Fruit fly (Drosophila melanogaster) whole organism, embryonic: Measurements from ENCODE around the gene CG6106.

ENCODE experiments used
- Ada2b ChIP-seq: fragments of 200-800 bp; sonication (Bioruptor generic); IDR thresholded peaks from 2 replicates; pipeline ENCODE4 v1.3.6; 2022; ENCODE audit warnings: missing biosample characterization, missing genetic modification characterization
- B-H2 ChIP-seq: fragments of 200-800 bp; sonication (Bioruptor generic); optimal IDR thresholded peaks from 2 replicates; lab custom pipeline; 2018; ENCODE audit warnings: missing biosample characterization, mild to moderate bottlenecking, missing genetic modification characterization
- CG10267 ChIP-seq: fragments of 200-800 bp; sonication (Bioruptor generic); optimal IDR thresholded peaks from 2 replicates; lab custom pipeline; 2018; ENCODE audit warnings: missing biosample characterization, mild to moderate bottlenecking, missing genetic modification characterization, moderate library complexity
- CG10543 ChIP-seq: fragments of 200-800 bp; sonication (Bioruptor generic); optimal IDR thresholded peaks from 3 replicates; lab custom pipeline; 2017; ENCODE audit warnings: missing biosample characterization, mild to moderate bottlenecking, missing genetic modification characterization, moderate library complexity
- CG12071 ChIP-seq: fragments of 200-800 bp; sonication (Bioruptor generic); optimal IDR thresholded peaks from 3 replicates; lab custom pipeline; 2018; ENCODE audit warnings: missing biosample characterization, mild to moderate bottlenecking, missing genetic modification characterization
- CG12155 ChIP-seq: fragments of 200-800 bp; sonication (Bioruptor generic); optimal IDR thresholded peaks from 3 replicates; lab custom pipeline; 2016; ENCODE audit warnings: missing biosample characterization, missing genetic modification characterization
- CG12391 ChIP-seq: fragments of 200-800 bp; sonication (Bioruptor generic); optimal IDR thresholded peaks from 3 replicates; lab custom pipeline; 2018; ENCODE audit warnings: missing biosample characterization, mild to moderate bottlenecking, missing genetic modification characterization, moderate library complexity
- CG12769 ChIP-seq: fragments of 200-800 bp; sonication (Bioruptor generic); optimal IDR thresholded peaks from 2 replicates; lab custom pipeline; 2019; ENCODE audit warnings: missing biosample characterization, mild to moderate bottlenecking, missing genetic modification characterization, moderate library complexity
- CG14860 ChIP-seq: fragments of 200-800 bp; sonication (Bioruptor generic); IDR thresholded peaks from 3 replicates; pipeline ENCODE4 v1.3.6; 2022; ENCODE audit warnings: missing biosample characterization, missing genetic modification characterization; ENCODE audit not compliant: partially characterized antibody
- CG15514 ChIP-seq: fragments of 200-800 bp; sonication (Bioruptor generic); optimal IDR thresholded peaks from 3 replicates; lab custom pipeline; 2017; ENCODE audit warnings: missing biosample characterization, missing genetic modification characterization, mild to moderate bottlenecking, moderate library complexity, missing genetic modification reagents
- CG16813 ChIP-seq: fragments of 200-800 bp; sonication (Bioruptor generic); IDR thresholded peaks from 3 replicates; pipeline ENCODE4 v1.3.6; 2022; ENCODE audit warnings: missing biosample characterization, missing genetic modification characterization; ENCODE audit not compliant: partially characterized antibody
- CG17186 ChIP-seq: fragments of 200-800 bp; sonication (Bioruptor generic); optimal IDR thresholded peaks from 3 replicates; lab custom pipeline; 2017; ENCODE audit warnings: missing biosample characterization, missing genetic modification reagents, missing genetic modification characterization
- CG17385 ChIP-seq: fragments of 200-800 bp; sonication (Bioruptor generic); optimal IDR thresholded peaks from 3 replicates; lab custom pipeline; 2018; ENCODE audit warnings: missing biosample characterization, mild to moderate bottlenecking, missing genetic modification characterization
- CG1792 ChIP-seq: fragments of 200-800 bp; sonication (Bioruptor generic); optimal IDR thresholded peaks from 2 replicates; lab custom pipeline; 2016; ENCODE audit warnings: missing biosample characterization, missing genetic modification characterization
- CG31388 ChIP-seq: fragments of 200-800 bp; sonication (Bioruptor generic); optimal IDR thresholded peaks from 2 replicates; lab custom pipeline; 2016; ENCODE audit warnings: missing biosample characterization, missing genetic modification characterization
- CG32532 ChIP-seq: fragments of 200-800 bp; sonication (Bioruptor generic); IDR thresholded peaks from 2 replicates; pipeline ENCODE4 v1.3.6; 2022; ENCODE audit warnings: missing biosample characterization, missing genetic modification characterization
- CG34224 ChIP-seq: fragments of 200-800 bp; sonication (Bioruptor generic); IDR thresholded peaks from 3 replicates; pipeline ENCODE4 v1.3.6; 2022; ENCODE audit warnings: missing biosample characterization, missing genetic modification characterization; ENCODE audit not compliant: partially characterized antibody
- CG8359 ChIP-seq: fragments of 200-800 bp; sonication (Bioruptor generic); optimal IDR thresholded peaks from 2 replicates; lab custom pipeline; 2017; ENCODE audit warnings: missing biosample characterization, mild to moderate bottlenecking, missing genetic modification characterization, borderline replicate concordance
- Camta ChIP-seq: fragments of 200-800 bp; sonication (Bioruptor generic); optimal IDR thresholded peaks from 2 replicates; lab custom pipeline; 2016; ENCODE audit warnings: missing biosample characterization, missing genetic modification characterization
- Dad ChIP-seq: fragments of 200-800 bp; sonication (Bioruptor generic); optimal IDR thresholded peaks from 3 replicates; lab custom pipeline; 2016; ENCODE audit warnings: missing biosample characterization, missing genetic modification characterization
- Deaf1 ChIP-seq: fragments of 200-800 bp; optimal IDR thresholded peaks from 3 replicates; lab custom pipeline; 2019; ENCODE audit warnings: missing biosample characterization, mild to moderate bottlenecking, missing genetic modification characterization, moderate library complexity
- Fer3 ChIP-seq: fragments of 200-800 bp; sonication (Bioruptor generic); optimal IDR thresholded peaks from 2 replicates; lab custom pipeline; 2018; ENCODE audit warnings: missing biosample characterization, mild to moderate bottlenecking, missing genetic modification characterization, moderate library complexity
- GATAe ChIP-seq: fragments of 200-800 bp; sonication (Bioruptor generic); conservative IDR thresholded peaks from 2 replicates; pipeline ENCODE4 v1.3.6; 2022; ENCODE audit warnings: missing biosample characterization, missing genetic modification characterization
- H15 ChIP-seq: fragments of 200-800 bp; sonication (Bioruptor generic); IDR thresholded peaks from 3 replicates; pipeline ENCODE4 v1.3.6; 2022; ENCODE audit warnings: missing biosample characterization, missing genetic modification characterization
- Hey ChIP-seq: fragments of 200-800 bp; sonication (Bioruptor generic); optimal IDR thresholded peaks from 3 replicates; lab custom pipeline; 2018; ENCODE audit warnings: missing biosample characterization, mild to moderate bottlenecking, missing genetic modification characterization
- Hr78 ChIP-seq, 2 experiments: fragments of 200-800 bp in 1 of 2; fragments of >200 bp in 1 of 2; sonication (Bioruptor generic) in 1 of 2; optimal IDR thresholded peaks; 2 replicates each; lab custom pipeline; 2017 to 2019; ENCODE audit warnings: missing biosample characterization in 2 of 2, missing genetic modification characterization in 2 of 2, mild to moderate bottlenecking in 1 of 2, moderate library complexity in 1 of 2
- Lim3 ChIP-seq: fragments of 200-800 bp; sonication (Bioruptor generic); IDR thresholded peaks from 2 replicates; pipeline ENCODE4 v1.3.6; 2022; ENCODE audit warnings: missing biosample characterization, missing genetic modification characterization
- MTF-1 ChIP-seq: fragments of 200-800 bp; sonication (Bioruptor generic); optimal IDR thresholded peaks from 2 replicates; lab custom pipeline; 2018; ENCODE audit warnings: missing biosample characterization, mild to moderate bottlenecking, missing genetic modification characterization, borderline replicate concordance
- Meics ChIP-seq: fragments of 200-800 bp; sonication (Bioruptor generic); optimal IDR thresholded peaks from 2 replicates; lab custom pipeline; 2017; ENCODE audit warnings: missing biosample characterization, mild to moderate bottlenecking, missing genetic modification characterization
- Mrtf ChIP-seq: fragments of 200-800 bp; sonication (Bioruptor generic); IDR thresholded peaks from 3 replicates; pipeline ENCODE4 v1.3.6; 2022; ENCODE audit warnings: missing biosample characterization, missing genetic modification characterization
- Myb ChIP-seq: fragments of 200-800 bp; sonication (Bioruptor generic); optimal IDR thresholded peaks from 2 replicates; lab custom pipeline; 2016; ENCODE audit warnings: missing biosample characterization, missing genetic modification characterization
- Six4 ChIP-seq: fragments of 200-800 bp; sonication (Bioruptor generic); optimal IDR thresholded peaks from 2 replicates; lab custom pipeline; 2016; ENCODE audit warnings: missing biosample characterization, missing genetic modification characterization
- Xbp1 ChIP-seq: fragments of 200-800 bp; sonication (Bioruptor generic); optimal IDR thresholded peaks from 3 replicates; lab custom pipeline; 2016; ENCODE audit warnings: missing biosample characterization, mild to moderate bottlenecking, missing genetic modification characterization
- aop ChIP-seq: fragments of 200-800 bp; sonication (Bioruptor generic); IDR thresholded peaks from 2 replicates; pipeline ENCODE4 v1.3.6; 2022; ENCODE audit warnings: missing biosample characterization, missing genetic modification characterization
- chm ChIP-seq: fragments of 200-800 bp; sonication (Bioruptor generic); IDR thresholded peaks from 2 replicates; pipeline ENCODE4 v1.3.6; 2022; ENCODE audit warnings: missing biosample characterization, missing genetic modification characterization
- dmrt11E ChIP-seq: fragments of 200-800 bp; sonication (Bioruptor generic); optimal IDR thresholded peaks from 3 replicates; lab custom pipeline; 2018; ENCODE audit warnings: missing biosample characterization, mild to moderate bottlenecking, missing genetic modification characterization, moderate library complexity
- ftz-f1 ChIP-seq: fragments of 200-800 bp; sonication (Bioruptor generic); optimal IDR thresholded peaks from 2 replicates; lab custom pipeline; 2016; ENCODE audit warnings: missing biosample characterization, missing genetic modification characterization
- jumu ChIP-seq: fragments of 200-800 bp; sonication (Bioruptor generic); optimal IDR thresholded peaks from 3 replicates; lab custom pipeline; 2016; ENCODE audit warnings: missing biosample characterization, missing genetic modification characterization
- lilli ChIP-seq: fragments of 200-800 bp; sonication (Bioruptor generic); optimal IDR thresholded peaks from 3 replicates; lab custom pipeline; 2016; ENCODE audit warnings: missing biosample characterization, missing genetic modification characterization
- mld ChIP-seq: fragments of 200-800 bp; sonication (Bioruptor generic); IDR thresholded peaks from 3 replicates; pipeline ENCODE4 v1.3.6; 2022; ENCODE audit warnings: missing biosample characterization, missing genetic modification characterization; ENCODE audit not compliant: partially characterized antibody
- nerfin-2 ChIP-seq: fragments of 200-800 bp; sonication (Bioruptor generic); IDR thresholded peaks from 2 replicates; pipeline ENCODE4 v1.3.6; 2022; ENCODE audit warnings: missing biosample characterization, missing genetic modification characterization; ENCODE audit not compliant: partially characterized antibody
- nmo ChIP-seq: fragments of 200-800 bp; sonication (Bioruptor generic); optimal IDR thresholded peaks from 2 replicates; lab custom pipeline; 2018; ENCODE audit warnings: missing biosample characterization, mild to moderate bottlenecking, missing genetic modification characterization, moderate library complexity
- row ChIP-seq: fragments of 200-800 bp; sonication (Bioruptor generic); IDR thresholded peaks from 3 replicates; pipeline ENCODE4 v1.3.6; 2022; ENCODE audit warnings: missing biosample characterization, missing genetic modification characterization
- salm ChIP-seq: fragments of 200-800 bp; sonication (Bioruptor generic); optimal IDR thresholded peaks from 2 replicates; lab custom pipeline; 2018; ENCODE audit warnings: missing biosample characterization, mild to moderate bottlenecking, missing genetic modification characterization
- seq ChIP-seq: fragments of 200-800 bp; sonication (Bioruptor generic); IDR thresholded peaks from 2 replicates; pipeline ENCODE4 v1.3.6; 2022; ENCODE audit warnings: missing biosample characterization, missing genetic modification characterization
- slp2 ChIP-seq: fragments of 200-800 bp; sonication (Bioruptor generic); optimal IDR thresholded peaks from 2 replicates; lab custom pipeline; 2016; ENCODE audit warnings: missing biosample characterization, missing genetic modification characterization
- trh ChIP-seq: fragments of 200-800 bp; sonication (Bioruptor generic); optimal IDR thresholded peaks from 2 replicates; lab custom pipeline; 2016; ENCODE audit warnings: missing biosample characterization, missing genetic modification characterization
- twi ChIP-seq: fragments of 200-800 bp; optimal IDR thresholded peaks from 2 replicates; lab custom pipeline; 2019; ENCODE audit warnings: missing biosample characterization, mild to moderate bottlenecking, missing genetic modification characterization, moderate library complexity

The CG6106 gene

DNA sequence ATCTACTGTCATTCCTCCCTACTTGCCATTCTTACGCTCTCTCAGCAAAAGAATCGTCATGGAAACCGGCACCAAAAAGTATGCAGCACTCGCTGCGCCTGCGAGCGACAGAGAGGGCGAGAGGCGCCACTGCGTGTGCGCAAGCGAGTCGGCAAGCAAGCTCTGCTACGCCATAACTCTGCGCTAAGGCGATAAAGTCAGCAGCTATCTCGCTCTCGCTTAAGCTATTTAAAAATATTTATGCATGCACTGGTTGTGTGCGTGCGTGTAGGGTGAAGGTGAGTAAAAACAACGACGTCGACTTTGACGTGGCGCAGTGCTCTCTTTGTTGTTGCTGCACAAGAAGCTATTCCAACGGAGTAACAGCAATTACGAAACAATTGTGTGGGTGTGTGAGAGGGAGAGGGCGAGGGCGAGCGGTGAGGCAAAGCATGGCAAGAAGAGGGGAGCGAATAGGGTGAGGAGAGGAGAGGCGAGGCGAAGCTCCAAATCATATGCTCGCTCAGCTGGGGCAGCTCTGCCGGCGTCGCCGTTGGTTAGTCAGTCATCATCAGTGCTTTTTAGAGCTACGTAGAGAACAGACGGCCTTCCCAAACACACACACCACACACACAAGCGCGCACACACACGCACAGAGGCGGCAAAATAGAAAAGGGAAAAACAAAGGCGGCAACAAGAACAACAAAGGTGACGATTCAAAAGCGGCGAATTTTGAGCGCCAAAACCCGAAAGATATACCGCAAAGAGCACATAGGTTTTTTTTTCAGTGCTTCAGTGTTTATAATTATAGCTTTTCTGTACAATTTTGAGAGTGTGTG is 7.6 kb downstream of the CG6106 start, which contains the start of gene CrebB (continued):
- TF ChIP-seq seq (GFP tag; lab: Robert Waterston, UW) (no peak), CG17385 (no peak), CG14860 (GFP tag; lab: Robert Waterston, UW) (no peak), CG1792 (no peak), Ada2b (peak; percentile 42; the same call in 1 of the 2 replicates), Camta (no peak), slp2 (no peak), CG17186 (GFP tag; lab: Kevin White, UChicago) (no peak), CG34224 (GFP tag; lab: Robert Waterston, UW) (peak; percentile 49; the same call in 2 of the 3 replicates), CG12071 (GFP tag; lab: Kevin White, UChicago) (no peak), Hey (no peak), dmrt11E (tag; lab: Kevin White, UChicago) (no peak), MTF-1 (peak; percentile 36), salm (no peak), twi (tag; lab: Kevin White, UChicago) (no peak), Mrtf (GFP tag; lab: Robert Waterston, UW) (0 out of 3 replicates have a peak, but pooled peaks have one; percentile 33), row (GFP tag; lab: Robert Waterston, UW) (peak; percentile 53), Deaf1 (peak; percentile 47), Hr78 (GFP tag; optimal IDR thresholded peaks at IDR 0.05; lab: Kevin White, UChicago) (peak in 1 of 2 experiments; percentile 91), chm (GFP tag; lab: Robert Waterston, UW) (peak; percentile 45; the same call in 1 of the 2 replicates), CG12391 (tag; lab: Kevin White, UChicago) (no peak), Dad (GFP tag; lab: Kevin White, UChicago) (peak; percentile 2), CG12155 (GFP tag; lab: Kevin White, UChicago) (peak; percentile 37), Six4 (GFP tag; lab: Kevin White, UChicago) (no peak), H15 (no peak), nmo (GFP tag; lab: Kevin White, UChicago) (peak; percentile 7), trh (GFP tag; lab: Kevin White, UChicago) (no peak), CG10267 (no peak), CG12769 (tag; lab: Kevin White, UChicago) (peak; percentile 90), CG31388 (GFP tag; lab: Kevin White, UChicago) (no peak), mld (GFP tag; lab: Robert Waterston, UW) (no peak), ftz-f1 (GFP tag; lab: Kevin White, UChicago) (peak; percentile 95), Myb (GFP tag; lab: Kevin White, UChicago) (no peak), CG8359 (GFP tag; lab: Kevin White, UChicago) (no peak), B-H2 (GFP tag; lab: Kevin White, UChicago) (peak; percentile 42), Meics (GFP tag; lab: Kevin White, UChicago) (peak; percentile 18), aop (GFP tag; lab: Robert Waterston, UW) (no peak), jumu (GFP tag; lab: Kevin White, UChicago) (peak; percentile 11), Fer3 (tag; lab: Kevin White, UChicago) (peak; percentile 31), CG32532 (GFP tag; lab: Robert Waterston, UW) (peak; percentile 39; the same call in 1 of the 2 replicates), nerfin-2 (GFP tag; lab: Robert Waterston, UW) (no peak), Lim3 (no peak), CG10543 (GFP tag; lab: Kevin White, UChicago) (peak; percentile 97), CG15514 (GFP tag; lab: Kevin White, UChicago) (peak; percentile 0), lilli (GFP tag; lab: Kevin White, UChicago) (peak; percentile 34), GATAe (GFP tag; lab: Robert Waterston, UW) (peak; percentile 91), Xbp1 (GFP tag; lab: Kevin White, UChicago) (peak; percentile 12), CG16813 (GFP tag; lab: Robert Waterston, UW) (no peak)
